Fruit fly (Drosophila melanogaster) whole organism, pupa: ENCODE data around the gene Mdh2.

ENCODE experiments used
- CG10348 ChIP-seq: fragments of 200-800 bp; sonication (Bioruptor generic); IDR thresholded peaks from 2 replicates; pipeline ENCODE4 v1.3.6; 2022; ENCODE audit warnings: missing biosample characterization, missing genetic modification characterization
- CG12605 ChIP-seq: fragments of 200-800 bp; sonication (Bioruptor generic); IDR thresholded peaks from 2 replicates; pipeline ENCODE4 v1.3.6; 2022; ENCODE audit warnings: missing biosample characterization, missing genetic modification characterization
- CG17806 ChIP-seq: fragments of 200-800 bp; sonication (Bioruptor generic); optimal IDR thresholded peaks from 2 replicates; lab custom pipeline; 2018; ENCODE audit warnings: missing biosample characterization, mild to moderate bottlenecking, missing genetic modification characterization, moderate library complexity
- CG34367 ChIP-seq: fragments of 200-800 bp; sonication (Bioruptor generic); optimal IDR thresholded peaks from 2 replicates; lab custom pipeline; 2018; ENCODE audit warnings: missing biosample characterization, mild to moderate bottlenecking, missing genetic modification characterization
- CG9948 ChIP-seq: fragments of 200-800 bp; sonication (Bioruptor generic); optimal IDR thresholded peaks from 2 replicates; lab custom pipeline; 2018; ENCODE audit warnings: missing biosample characterization, mild to moderate bottlenecking, missing genetic modification characterization, moderate library complexity
- Pif1B ChIP-seq: fragments of 200-800 bp; sonication (Bioruptor generic); optimal IDR thresholded peaks from 3 replicates; lab custom pipeline; 2016; ENCODE audit warnings: missing biosample characterization, missing genetic modification characterization
- Snoo ChIP-seq: fragments of 200-800 bp; sonication (Bioruptor generic); optimal IDR thresholded peaks from 3 replicates; lab custom pipeline; 2017; ENCODE audit warnings: missing biosample characterization, mild to moderate bottlenecking, missing genetic modification characterization, inconsistent platforms
- gl ChIP-seq: fragments of 200-800 bp; sonication (Bioruptor generic); optimal IDR thresholded peaks from 2 replicates; lab custom pipeline; 2018; ENCODE audit warnings: missing biosample characterization, mild to moderate bottlenecking, missing genetic modification characterization

DNA sequence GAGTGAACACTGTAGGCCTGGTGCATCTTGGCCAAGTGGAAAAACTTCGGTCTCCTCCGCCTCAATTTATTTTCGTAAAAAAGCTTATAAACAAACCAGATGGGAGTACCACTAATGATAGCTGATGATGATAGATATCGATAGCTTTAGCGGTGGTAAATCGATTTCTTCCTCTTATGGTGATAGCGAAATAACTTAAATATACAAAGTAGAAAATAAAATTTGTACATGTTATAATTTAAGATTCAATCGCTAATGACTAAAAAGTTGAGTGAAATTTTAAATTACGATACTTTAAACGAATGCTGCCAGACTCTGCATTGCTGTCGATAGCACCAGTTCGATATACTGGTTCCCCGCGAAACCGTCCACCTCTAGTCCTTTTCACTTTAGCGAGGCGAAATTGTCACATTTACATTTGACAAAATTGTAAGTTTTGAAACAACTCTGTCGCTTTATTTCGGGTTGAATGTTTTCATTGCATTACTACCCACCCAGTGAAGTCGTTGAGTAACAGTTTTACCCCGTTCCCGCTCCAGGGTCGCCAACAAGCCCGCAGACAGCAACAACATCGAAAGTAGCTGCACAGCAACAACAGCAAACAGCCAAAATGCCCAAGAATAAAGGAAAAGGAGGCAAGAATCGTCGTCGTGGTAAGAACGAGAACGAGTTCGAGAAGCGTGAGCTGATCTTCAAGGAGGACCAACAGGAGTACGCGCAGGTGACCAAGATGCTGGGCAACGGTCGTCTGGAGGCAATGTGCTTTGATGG lies 48.3 kb downstream of the Mdh2 start, which contains the start of the genes Vps39 and eIF1A:
- TF ChIP-seq CG12605: no peak
- no peak for TF ChIP-seq gl (tag; lab: Kevin White, UChicago)
- no peak for TF ChIP-seq CG17806 (tag; lab: Kevin White, UChicago)
- no peak for TF ChIP-seq CG9948 (tag; lab: Kevin White, UChicago)
- no peak for TF ChIP-seq Snoo (tag; lab: Kevin White, UChicago)
- no peak for TF ChIP-seq CG34367 (tag; lab: Kevin White, UChicago)
- no peak for TF ChIP-seq CG10348
- no peak for TF ChIP-seq Pif1B (GFP tag; lab: Kevin White, UChicago)
